Worm (Caenorhabditis elegans): ENCODE measurements around the gene hda-6.
"Not testable (repeated sequence)": the region's sequence is repeated elsewhere in the genome, so short reads cannot be mapped to it uniquely, and the experiment has no call there.

hda-6 gene

DNA sequence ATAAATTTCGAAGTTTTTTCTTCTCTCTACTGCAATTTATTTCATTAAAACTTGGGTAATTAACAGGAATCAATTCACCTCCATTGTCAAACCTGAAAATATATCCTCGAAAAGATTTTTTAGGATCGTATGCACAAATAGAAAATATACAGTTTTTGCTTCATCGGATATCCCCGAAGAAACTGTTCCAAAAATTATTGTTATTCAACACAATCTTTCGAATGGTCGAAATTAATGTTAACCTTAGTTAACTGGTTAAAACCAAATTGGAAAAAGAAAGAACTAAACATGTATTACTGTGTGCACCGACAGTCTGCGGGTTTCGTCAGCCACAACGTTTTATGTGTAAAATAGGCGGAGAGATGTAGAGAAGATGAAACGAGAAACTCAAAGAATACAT, 47.0 kb downstream of the hda-6 start (continued):
- TF ChIP-seq lsy-2 (tag; optimal IDR thresholded peaks at IDR 0.05): peak in 1 of 2 experiments; percentile 24
- TF ChIP-seq Y116A8C.19 (tag; optimal IDR thresholded peaks at IDR 0.05; ENCODE audit: borderline replicate concordance): no peak
- no peak for TF ChIP-seq nhr-11 (tag; optimal IDR thresholded peaks at IDR 0.05)
- peak; percentile 66 for TF ChIP-seq nhr-20 (tag; optimal IDR thresholded peaks at IDR 0.05)
- peak; percentile 1 for TF ChIP-seq C16A3.4 (tag; optimal IDR thresholded peaks at IDR 0.05)
- TF ChIP-seq hlh-4 (tag; optimal IDR thresholded peaks at IDR 0.05): no peak
- TF ChIP-seq lin-39 (tag; optimal IDR thresholded peaks at IDR 0.05): peak; percentile 38
- no peak for TF ChIP-seq egl-13 (tag; optimal IDR thresholded peaks at IDR 0.05)
- no peak for TF ChIP-seq ztf-4 (tag; optimal IDR thresholded peaks at IDR 0.05)
- TF ChIP-seq irx-1 (tag; optimal IDR thresholded peaks at IDR 0.05): no peak
- TF ChIP-seq efl-1 (optimal IDR thresholded peaks at IDR 0.05): peak; percentile 5 to 30
- no peak for TF ChIP-seq efl-1 (GFP tag; optimal IDR thresholded peaks at IDR 0.05 in 1 of 2)
- no peak for TF ChIP-seq zag-1 (tag; optimal IDR thresholded peaks at IDR 0.05)
- no peak for TF ChIP-seq ces-1 (GFP tag; optimal IDR thresholded peaks at IDR 0.05)
- TF ChIP-seq fkh-10 (GFP tag; optimal IDR thresholded peaks at IDR 0.05): no peak
- no peak for TF ChIP-seq isw-1 (GFP tag; IDR thresholded peaks at IDR 0.05)
- TF ChIP-seq nhr-76 (tag; optimal IDR thresholded peaks at IDR 0.05): no peak
- TF ChIP-seq nhr-71 (tag; optimal IDR thresholded peaks at IDR 0.05): peak; percentile 70
- TF ChIP-seq egl-27 (tag; optimal IDR thresholded peaks at IDR 0.05): no peak
- TF ChIP-seq C34B4.2 (tag; optimal IDR thresholded peaks at IDR 0.05): no peak
- TF ChIP-seq pqm-1 (tag; optimal IDR thresholded peaks at IDR 0.05): no peak
- peak; percentile 56 for TF ChIP-seq fos-1 (tag; optimal IDR thresholded peaks at IDR 0.05)
- TF ChIP-seq nhr-85 (tag): peak; percentile 92
- TF ChIP-seq sptf-1 (tag; optimal IDR thresholded peaks at IDR 0.05): no peak
- TF ChIP-seq ama-1 (optimal IDR thresholded peaks at IDR 0.05): peak; percentile 52
- no peak for TF ChIP-seq lin-14 (GFP tag; optimal IDR thresholded peaks at IDR 0.05)
- TF ChIP-seq ceh-82 (tag; optimal IDR thresholded peaks at IDR 0.05): no peak
- no peak for TF ChIP-seq pax-3 (tag; optimal IDR thresholded peaks at IDR 0.05)
- TF ChIP-seq fkh-8 (tag; optimal IDR thresholded peaks at IDR 0.05): no peak

DNA sequence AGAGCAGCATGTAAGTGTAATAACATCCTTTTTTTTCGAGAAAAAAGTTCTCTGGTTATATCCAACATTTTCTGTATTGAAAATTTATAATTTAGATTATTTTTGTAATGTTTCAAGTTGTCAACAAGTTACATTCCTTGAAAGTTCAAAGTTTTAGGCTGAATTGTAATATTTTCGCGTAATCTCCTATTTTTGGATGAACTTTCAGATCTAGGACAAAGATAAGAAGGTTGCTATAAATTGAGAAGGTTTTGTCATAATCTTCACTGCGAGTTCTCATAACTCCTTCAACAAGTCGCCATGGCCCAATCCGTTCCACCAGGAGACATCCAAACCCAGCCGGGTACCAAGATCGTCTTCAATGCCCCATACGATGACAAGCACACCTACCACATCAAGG, 47.9 kb downstream of the hda-6 start, which contains the start of gene msp-65:
msp-65 (plus strand) TSS at position 301 of the 400 bp plus-strand sequence.
- TF ChIP-seq efl-1 (optimal IDR thresholded peaks at IDR 0.05): not testable (repeated sequence)
- peak in 1 of 2 experiments; percentile 59 for TF ChIP-seq efl-1 (GFP tag; optimal IDR thresholded peaks at IDR 0.05 in 1 of 2)

DNA sequence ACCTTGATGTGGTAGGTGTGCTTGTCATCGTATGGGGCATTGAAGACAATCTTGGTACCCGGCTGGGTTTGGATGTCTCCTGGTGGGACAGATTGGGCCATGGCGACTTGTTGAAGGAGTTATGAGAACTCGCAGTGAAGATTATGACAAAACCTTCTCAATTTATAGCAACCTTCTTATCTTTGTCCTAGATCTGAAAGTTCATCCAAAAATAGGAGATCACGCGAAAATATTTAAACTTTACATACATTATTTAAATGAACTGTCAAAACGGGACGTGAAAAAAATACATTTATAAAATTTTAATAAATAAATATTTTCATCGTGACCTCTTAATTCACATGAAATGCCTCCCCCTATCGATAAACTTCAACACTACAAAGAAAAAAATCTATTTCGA, 51.1 kb downstream of the hda-6 start, which contains the start of the genes msp-59 and ZK354.2:
msp-59 (minus strand) TSS at position 101 of the 400 bp plus-strand sequence.
ZK354.2 (plus strand) TSS at position 395 of the 400 bp plus-strand sequence.
- not testable (repeated sequence) for TF ChIP-seq egl-27 (tag; optimal IDR thresholded peaks at IDR 0.05); C04F5.9 (tag; optimal IDR thresholded peaks at IDR 0.05); snu-23 (GFP tag; optimal IDR thresholded peaks at IDR 0.05)

DNA sequence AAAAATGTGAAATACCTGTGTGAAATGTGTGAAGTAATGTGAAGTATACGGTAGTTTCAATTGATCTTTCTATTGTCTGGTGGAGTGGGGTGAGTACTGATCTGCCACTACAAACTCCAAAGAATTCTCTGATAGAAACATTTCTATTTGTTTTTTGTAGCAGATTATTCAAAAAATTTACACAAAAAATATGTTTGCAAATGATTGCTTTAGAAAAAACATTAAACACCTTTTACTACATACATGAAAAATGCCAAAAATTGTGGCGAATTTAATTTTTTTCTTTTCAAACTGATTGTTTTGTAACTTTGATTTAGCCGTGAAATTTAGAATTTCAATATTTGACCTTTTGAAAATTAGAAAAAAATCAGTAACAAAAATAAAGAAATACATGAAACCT, 54.4 kb downstream of the hda-6 start, which contains the start of gene ZK354.3:
ZK354.3 (plus strand) TSS at position 301 of the 400 bp plus-strand sequence.
- TF ChIP-seq ceh-90 (tag; optimal IDR thresholded peaks at IDR 0.05) (no peak), mab-9 (GFP tag; IDR thresholded peaks at IDR 0.05) (no peak), lir-3 (tag; optimal IDR thresholded peaks at IDR 0.05; ENCODE audit: poor library complexity) (no peak), nhr-19 (GFP tag; conservative IDR thresholded peaks at IDR 0.05) (no peak), blmp-1 (tag; optimal IDR thresholded peaks at IDR 0.05) (no peak), hpl-2 (GFP tag; optimal IDR thresholded peaks at IDR 0.05) (no peak), efl-3 (GFP tag; optimal IDR thresholded peaks at IDR 0.05) (no peak), unc-130 (tag; optimal IDR thresholded peaks at IDR 0.05) (no peak), irx-1 (tag; optimal IDR thresholded peaks at IDR 0.05) (no peak), efl-1 (optimal IDR thresholded peaks at IDR 0.05) (no peak), efl-1 (GFP tag; optimal IDR thresholded peaks at IDR 0.05 in 1 of 2) (no peak), lin-13 (GFP tag; optimal IDR thresholded peaks at IDR 0.05) (no peak), ama-1 (optimal IDR thresholded peaks at IDR 0.05) (no peak)
